Fruit fly (Drosophila melanogaster) whole organism, adult: ENCODE data around the gene Drak.

Experiments
- CG11617 ChIP-seq: fragments of 200-800 bp; sonication (Bioruptor generic); optimal IDR thresholded peaks from 2 replicates; lab custom pipeline; 2017; ENCODE audit warnings: mild to moderate bottlenecking, missing biosample characterization, missing genetic modification reagents, missing genetic modification characterization
- CG12768 ChIP-seq: fragments of 200-800 bp; sonication (Bioruptor generic); optimal IDR thresholded peaks from 2 replicates; lab custom pipeline; 2017; ENCODE audit warnings: missing biosample characterization, missing genetic modification characterization, mild to moderate bottlenecking, moderate library complexity, missing genetic modification reagents
- CG14711 ChIP-seq: fragments of 200-800 bp; sonication (Bioruptor generic); optimal IDR thresholded peaks from 2 replicates; lab custom pipeline; 2018; ENCODE audit warnings: missing biosample characterization, mild to moderate bottlenecking, missing genetic modification characterization, moderate library complexity
- CG1620 ChIP-seq: fragments of 200-800 bp; sonication (Bioruptor generic); optimal IDR thresholded peaks from 2 replicates; lab custom pipeline; 2016; ENCODE audit warnings: missing biosample characterization, missing genetic modification characterization
- CG33017 ChIP-seq: fragments of 200-800 bp; sonication (Bioruptor generic); optimal IDR thresholded peaks from 2 replicates; lab custom pipeline; 2018; ENCODE audit warnings: missing biosample characterization, mild to moderate bottlenecking, missing genetic modification characterization, moderate library complexity
- CG5204 ChIP-seq: fragments of 200-800 bp; sonication (Bioruptor generic); optimal IDR thresholded peaks from 2 replicates; lab custom pipeline; 2016; ENCODE audit warnings: missing biosample characterization, missing genetic modification characterization
- CG7045 ChIP-seq: fragments of 200-800 bp; sonication (Bioruptor generic); optimal IDR thresholded peaks from 2 replicates; lab custom pipeline; 2017; ENCODE audit warnings: missing biosample characterization, mild to moderate bottlenecking, missing genetic modification characterization
- CG7101 ChIP-seq: fragments of 200-800 bp; sonication (Bioruptor generic); optimal IDR thresholded peaks from 2 replicates; lab custom pipeline; 2018; ENCODE audit warnings: missing biosample characterization, mild to moderate bottlenecking, missing genetic modification characterization, moderate library complexity
- Clk ChIP-seq: fragments of 200-800 bp; sonication (Bioruptor generic); optimal IDR thresholded peaks from 2 replicates; lab custom pipeline; 2017; ENCODE audit warnings: missing biosample characterization, missing genetic modification characterization
- Crg-1 ChIP-seq: fragments of 200-800 bp; sonication (Bioruptor generic); optimal IDR thresholded peaks from 2 replicates; lab custom pipeline; 2016; ENCODE audit warnings: missing biosample characterization, missing genetic modification characterization
- Hr96 ChIP-seq: fragments of 200-800 bp; sonication (Bioruptor generic); optimal IDR thresholded peaks from 2 replicates; lab custom pipeline; 2016; ENCODE audit warnings: missing biosample characterization, missing genetic modification characterization
- Mnt ChIP-seq: fragments of 200-800 bp; sonication (Bioruptor generic); optimal IDR thresholded peaks from 2 replicates; lab custom pipeline; 2016; ENCODE audit warnings: missing biosample characterization, mild to moderate bottlenecking, missing genetic modification characterization
- bab1 ChIP-seq: fragments of 200-800 bp; sonication (Bioruptor generic); optimal IDR thresholded peaks from 3 replicates; lab custom pipeline; 2019; ENCODE audit warnings: missing biosample characterization, mild to moderate bottlenecking, missing genetic modification characterization, moderate library complexity
- cic ChIP-seq: fragments of 200-800 bp; sonication (Bioruptor generic); optimal IDR thresholded peaks from 2 replicates; lab custom pipeline; 2017; ENCODE audit warnings: missing biosample characterization, mild to moderate bottlenecking, missing genetic modification characterization, moderate library complexity
- cnc ChIP-seq, 2 experiments: fragments of >200 bp; optimal IDR thresholded peaks; 2 replicates each; lab custom pipeline; 2017
- kay ChIP-seq: fragments of 200-800 bp; sonication (Bioruptor generic); peaks from one replicate; lab custom pipeline; 2016; ENCODE audit warnings: missing biosample characterization, missing genetic modification characterization, borderline replicate concordance
- ovo ChIP-seq: fragments of 200-800 bp; sonication (Bioruptor generic); optimal IDR thresholded peaks from 2 replicates; lab custom pipeline; 2016; ENCODE audit warnings: missing biosample characterization, missing genetic modification characterization
- pad ChIP-seq: fragments of 200-800 bp; sonication (Bioruptor generic); optimal IDR thresholded peaks from 3 replicates; lab custom pipeline; 2017; ENCODE audit warnings: missing biosample characterization, missing genetic modification characterization, mild to moderate bottlenecking, moderate library complexity, missing genetic modification reagents
- tj ChIP-seq: fragments of 200-800 bp; sonication (Bioruptor generic); optimal IDR thresholded peaks from 3 replicates; lab custom pipeline; 2017; ENCODE audit warnings: missing biosample characterization, mild to moderate bottlenecking, missing genetic modification characterization, moderate library complexity
- toe ChIP-seq: fragments of 200-800 bp; sonication (Bioruptor generic); optimal IDR thresholded peaks from 2 replicates; lab custom pipeline; 2016; ENCODE audit warnings: missing biosample characterization, missing genetic modification characterization

The Drak gene

dm6 chrX:11458912-11459836, 33.8 kb upstream of the Drak start, which contains the start of gene CG43155:
Gene CG43155, plus strand, starts transcription at chrX:11459786.
- TF ChIP-seq tj (GFP tag; lab: Kevin White, UChicago) (no peak), CG12768 (GFP tag; lab: Kevin White, UChicago) (no peak), cic (GFP tag; lab: Kevin White, UChicago) (no peak), Crg-1 (GFP tag; lab: Kevin White, UChicago) (no peak), cnc (optimal IDR thresholded peaks at IDR 0.05; lab: Kevin White, UChicago) (no peak), CG7045 (GFP tag; lab: Kevin White, UChicago) (no peak), Hr96 (GFP tag; lab: Kevin White, UChicago) (no peak)

- TF ChIP-seq Hr96 (GFP tag; lab: Kevin White, UChicago) = no peak
- no peak for TF ChIP-seq toe
- no peak for TF ChIP-seq kay (GFP tag; lab: Kevin White, UChicago)
Observed at dm6 chrX:11464047-11464446, 28.9 kb upstream of the Drak start.

- TF ChIP-seq bab1 (GFP tag; lab: Kevin White, UChicago) (no peak), CG33017 (tag; lab: Kevin White, UChicago) (no peak), Mnt (GFP tag; lab: Kevin White, UChicago) (no peak), cic (GFP tag; lab: Kevin White, UChicago) (no peak), Crg-1 (GFP tag; lab: Kevin White, UChicago) (no peak), CG12768 (GFP tag; lab: Kevin White, UChicago) (no peak), CG1620 (GFP tag; lab: Kevin White, UChicago) (no peak), pad (GFP tag; lab: Kevin White, UChicago) (no peak), CG7045 (GFP tag; lab: Kevin White, UChicago) (no peak), Clk (GFP tag; lab: Kevin White, UChicago) (no peak), Hr96 (GFP tag; lab: Kevin White, UChicago) (no peak), toe (no peak), CG11617 (GFP tag; lab: Kevin White, UChicago) (no peak), CG7101 (tag; lab: Kevin White, UChicago) (no peak)
Observed at dm6 chrX:11466757-11467156, 26.2 kb upstream of the Drak start.

- TF ChIP-seq Crg-1 (GFP tag; lab: Kevin White, UChicago) (no peak), bab1 (GFP tag; lab: Kevin White, UChicago) (no peak), kay (GFP tag; lab: Kevin White, UChicago) (no peak), CG33017 (tag; lab: Kevin White, UChicago) (no peak), ovo (GFP tag; lab: Kevin White, UChicago) (no peak), cic (GFP tag; lab: Kevin White, UChicago) (no peak), tj (GFP tag; lab: Kevin White, UChicago) (no peak), Clk (GFP tag; lab: Kevin White, UChicago) (no peak), cnc (optimal IDR thresholded peaks at IDR 0.05; lab: Kevin White, UChicago) (no peak), pad (GFP tag; lab: Kevin White, UChicago) (no peak), CG14711 (no peak), toe (no peak), CG5204 (GFP tag; lab: Kevin White, UChicago) (no peak), CG7045 (GFP tag; lab: Kevin White, UChicago) (no peak)
Observed at dm6 chrX:11468304-11468703, 24.6 kb upstream of the Drak start.

dm6 chrX:11476758-11477157, 16.2 kb upstream of the Drak start, which contains the start of gene Cyp4g15:
Gene Cyp4g15, plus strand, starts transcription at chrX:11477058.
- TF ChIP-seq CG14711 (no peak), Clk (GFP tag; lab: Kevin White, UChicago) (no peak), ovo (GFP tag; lab: Kevin White, UChicago) (no peak), pad (GFP tag; lab: Kevin White, UChicago) (no peak), bab1 (GFP tag; lab: Kevin White, UChicago) (no peak), Mnt (GFP tag; lab: Kevin White, UChicago) (no peak), cnc (optimal IDR thresholded peaks at IDR 0.05; lab: Kevin White, UChicago) (no peak), CG7045 (GFP tag; lab: Kevin White, UChicago) (no peak)

dm6 chrX:11483297-11483696, 9.6 kb upstream of the Drak start, which contains the start of gene Uba5:
Gene Uba5, plus strand, starts transcription at chrX:11483518.
- TF ChIP-seq CG11617 (GFP tag; lab: Kevin White, UChicago) (no peak), ovo (GFP tag; lab: Kevin White, UChicago) (peak; percentile 11), CG1620 (GFP tag; lab: Kevin White, UChicago) (peak; percentile 37), Mnt (GFP tag; lab: Kevin White, UChicago) (peak; percentile 59), CG14711 (peak; percentile 31), tj (GFP tag; lab: Kevin White, UChicago) (no peak), pad (GFP tag; lab: Kevin White, UChicago) (peak; percentile 12), bab1 (GFP tag; lab: Kevin White, UChicago) (peak; percentile 74), CG7101 (tag; lab: Kevin White, UChicago) (peak; percentile 23)
